Fruit fly (Drosophila melanogaster) whole organism, embryonic: ENCODE data around the gene CG31952.

Experiments used
- CG10321 ChIP-seq: fragments of 200-800 bp; sonication (Bioruptor generic); IDR thresholded peaks from 2 replicates; pipeline ENCODE4 v1.3.6; 2022; ENCODE audit warnings: missing biosample characterization, missing genetic modification characterization
- CG10543 ChIP-seq: fragments of 200-800 bp; sonication (Bioruptor generic); optimal IDR thresholded peaks from 3 replicates; lab custom pipeline; 2017; ENCODE audit warnings: missing biosample characterization, mild to moderate bottlenecking, missing genetic modification characterization, moderate library complexity
- CG10565 ChIP-seq: fragments of 200-800 bp; sonication (Bioruptor generic); optimal IDR thresholded peaks from 3 replicates; lab custom pipeline; 2016; ENCODE audit warnings: missing biosample characterization, mild to moderate bottlenecking, missing genetic modification characterization
- CG11398 ChIP-seq: fragments of 200-800 bp; sonication (Bioruptor generic); optimal IDR thresholded peaks from 2 replicates; lab custom pipeline; 2016; ENCODE audit warnings: missing biosample characterization, missing genetic modification characterization
- CG11696 ChIP-seq: fragments of 200-800 bp; sonication (Bioruptor generic); IDR thresholded peaks from 2 replicates; pipeline ENCODE4 v1.3.6; 2022; ENCODE audit warnings: missing biosample characterization, missing genetic modification characterization
- CG12299 ChIP-seq: fragments of 200-800 bp; sonication (Bioruptor generic); optimal IDR thresholded peaks from 2 replicates; lab custom pipeline; 2018; ENCODE audit warnings: missing biosample characterization, mild to moderate bottlenecking, missing genetic modification characterization
- CG12659 ChIP-seq: fragments of 200-800 bp; sonication (Bioruptor generic); optimal IDR thresholded peaks from 3 replicates; lab custom pipeline; 2017; ENCODE audit warnings: mild to moderate bottlenecking, missing biosample characterization, missing genetic modification reagents, missing genetic modification characterization
- CG13775 ChIP-seq: fragments of 200-800 bp; sonication (Bioruptor generic); optimal IDR thresholded peaks from 3 replicates; lab custom pipeline; 2017; ENCODE audit warnings: missing biosample characterization, mild to moderate bottlenecking, missing genetic modification characterization
- CG14014 ChIP-seq: fragments of 200-800 bp; sonication (Bioruptor generic); IDR thresholded peaks from 2 replicates; pipeline ENCODE4 v1.3.6; 2022; ENCODE audit warnings: missing biosample characterization, missing genetic modification characterization
- CG15011 ChIP-seq: fragments of 200-800 bp; sonication (Bioruptor generic); optimal IDR thresholded peaks from 3 replicates; lab custom pipeline; 2018; ENCODE audit warnings: missing biosample characterization, mild to moderate bottlenecking, missing genetic modification characterization
- CG17802 ChIP-seq: fragments of 200-800 bp; sonication (Bioruptor generic); optimal IDR thresholded peaks from 2 replicates; lab custom pipeline; 2018; ENCODE audit warnings: missing biosample characterization, mild to moderate bottlenecking, missing genetic modification characterization, moderate library complexity
- CG18262 ChIP-seq: fragments of 200-800 bp; optimal IDR thresholded peaks from 3 replicates; lab custom pipeline; 2019; ENCODE audit warnings: missing biosample characterization, mild to moderate bottlenecking, missing genetic modification characterization, moderate library complexity
- CG2129 ChIP-seq: fragments of 200-800 bp; sonication (Bioruptor generic); IDR thresholded peaks from 2 replicates; pipeline ENCODE4 v1.3.6; 2022; ENCODE audit warnings: missing biosample characterization, missing genetic modification characterization; ENCODE audit not compliant: partially characterized antibody
- CG2199 ChIP-seq: fragments of 200-800 bp; sonication (Bioruptor generic); IDR thresholded peaks from 3 replicates; pipeline ENCODE4 v1.3.6; 2022; ENCODE audit warnings: missing biosample characterization, missing genetic modification characterization
- CG32532 ChIP-seq: fragments of 200-800 bp; sonication (Bioruptor generic); IDR thresholded peaks from 2 replicates; pipeline ENCODE4 v1.3.6; 2022; ENCODE audit warnings: missing biosample characterization, missing genetic modification characterization
- CG4617 ChIP-seq: fragments of 200-800 bp; sonication (Bioruptor generic); optimal IDR thresholded peaks from 3 replicates; lab custom pipeline; 2016; ENCODE audit warnings: missing biosample characterization, missing genetic modification characterization, borderline replicate concordance
- CG4854 ChIP-seq: fragments of 200-800 bp; sonication (Bioruptor generic); optimal IDR thresholded peaks from 2 replicates; lab custom pipeline; 2016; ENCODE audit warnings: missing biosample characterization, missing genetic modification characterization, inconsistent platforms
- CG7928 ChIP-seq: fragments of 200-800 bp; sonication (Bioruptor generic); optimal IDR thresholded peaks from 2 replicates; lab custom pipeline; 2017; ENCODE audit warnings: missing biosample characterization, mild to moderate bottlenecking, missing genetic modification characterization
- CG9797 ChIP-seq: fragments of 200-800 bp; sonication (Bioruptor generic); optimal IDR thresholded peaks from 3 replicates; lab custom pipeline; 2018; ENCODE audit warnings: missing biosample characterization, mild to moderate bottlenecking, missing genetic modification characterization
- CG9932 ChIP-seq: fragments of 200-800 bp; sonication (Bioruptor generic); IDR thresholded peaks from 2 replicates; pipeline ENCODE4 v1.3.6; 2022; ENCODE audit warnings: missing biosample characterization, missing genetic modification characterization
- Camta ChIP-seq: fragments of 200-800 bp; sonication (Bioruptor generic); optimal IDR thresholded peaks from 2 replicates; lab custom pipeline; 2016; ENCODE audit warnings: missing biosample characterization, missing genetic modification characterization
- Deaf1 ChIP-seq: fragments of 200-800 bp; optimal IDR thresholded peaks from 3 replicates; lab custom pipeline; 2019; ENCODE audit warnings: missing biosample characterization, mild to moderate bottlenecking, missing genetic modification characterization, moderate library complexity
- Dip2 ChIP-seq: fragments of 200-800 bp; sonication (Bioruptor generic); IDR thresholded peaks from 2 replicates; pipeline ENCODE4 v1.3.6; 2022; ENCODE audit warnings: missing biosample characterization, missing genetic modification characterization
- Dref ChIP-seq: fragments of 200-800 bp; sonication (Bioruptor generic); IDR thresholded peaks from 2 replicates; pipeline ENCODE4 v1.3.6; 2022; ENCODE audit warnings: missing biosample characterization, missing genetic modification characterization
- Drgx ChIP-seq: fragments of 200-800 bp; sonication (Bioruptor generic); IDR thresholded peaks from 2 replicates; pipeline ENCODE4 v1.3.6; 2022; ENCODE audit warnings: missing biosample characterization, missing genetic modification characterization
- ERR ChIP-seq: fragments of 200-800 bp; sonication (Bioruptor generic); optimal IDR thresholded peaks from 2 replicates; lab custom pipeline; 2016; ENCODE audit warnings: missing biosample characterization, missing genetic modification characterization
- Fer3 ChIP-seq: fragments of 200-800 bp; sonication (Bioruptor generic); optimal IDR thresholded peaks from 2 replicates; lab custom pipeline; 2018; ENCODE audit warnings: missing biosample characterization, mild to moderate bottlenecking, missing genetic modification characterization, moderate library complexity
- Hmx ChIP-seq: fragments of 200-800 bp; sonication (Bioruptor generic); optimal IDR thresholded peaks from 2 replicates; lab custom pipeline; 2016; ENCODE audit warnings: missing biosample characterization, missing genetic modification characterization
- Hr3 ChIP-seq: fragments of 200-800 bp; sonication (Bioruptor generic); optimal IDR thresholded peaks from 3 replicates; lab custom pipeline; 2016; ENCODE audit warnings: missing biosample characterization, missing genetic modification characterization
- Lpt ChIP-seq: fragments of >200 bp; optimal IDR thresholded peaks from 2 replicates; lab custom pipeline; 2018; ENCODE audit warnings: missing biosample characterization, missing genetic modification characterization
- Mad ChIP-seq: fragments of 200-800 bp; sonication (Bioruptor generic); optimal IDR thresholded peaks from 2 replicates; lab custom pipeline; 2016; ENCODE audit warnings: missing biosample characterization, missing genetic modification characterization
- Nf-YC ChIP-seq: fragments of 200-800 bp; optimal IDR thresholded peaks from 3 replicates; lab custom pipeline; 2019; ENCODE audit warnings: missing biosample characterization, mild to moderate bottlenecking, missing genetic modification characterization, moderate library complexity
- PHDP ChIP-seq: fragments of 200-800 bp; sonication (Bioruptor generic); optimal IDR thresholded peaks from 3 replicates; lab custom pipeline; 2018; ENCODE audit warnings: missing biosample characterization, mild to moderate bottlenecking, missing genetic modification characterization, moderate library complexity
- Tbp ChIP-seq: fragments of >200 bp; optimal IDR thresholded peaks from 2 replicates; lab custom pipeline; 2018; ENCODE audit warnings: missing biosample characterization, missing genetic modification characterization
- al ChIP-seq: fragments of 200-800 bp; sonication (Bioruptor generic); IDR thresholded peaks from 2 replicates; pipeline ENCODE4 v1.3.6; 2022; ENCODE audit warnings: missing biosample characterization, missing genetic modification characterization
- bowl ChIP-seq: fragments of 200-800 bp; sonication (Bioruptor generic); IDR thresholded peaks from 2 replicates; pipeline ENCODE4 v1.3.6; 2022; ENCODE audit warnings: missing biosample characterization, missing genetic modification characterization
- bsh ChIP-seq, 2 experiments: fragments of 200-800 bp; sonication (Bioruptor generic); optimal IDR thresholded peaks; 2 replicates each; lab custom pipeline; 2017 to 2018; ENCODE audit warnings: mild to moderate bottlenecking in 2 of 2, missing biosample characterization in 2 of 2, missing genetic modification characterization in 2 of 2, moderate library complexity in 1 of 2
- btn ChIP-seq: fragments of 200-800 bp; sonication (Bioruptor generic); optimal IDR thresholded peaks from 2 replicates; lab custom pipeline; 2016; ENCODE audit warnings: missing biosample characterization, missing genetic modification characterization
- ems ChIP-seq: fragments of 200-800 bp; sonication (Bioruptor generic); optimal IDR thresholded peaks from 3 replicates; lab custom pipeline; 2016; ENCODE audit warnings: missing biosample characterization, missing genetic modification characterization
- fd96Cb ChIP-seq: fragments of 200-800 bp; sonication (Bioruptor generic); optimal IDR thresholded peaks from 2 replicates; lab custom pipeline; 2018; ENCODE audit warnings: missing biosample characterization, mild to moderate bottlenecking, missing genetic modification characterization, moderate library complexity
- her ChIP-seq: fragments of 200-800 bp; sonication (Bioruptor generic); optimal IDR thresholded peaks from 2 replicates; lab custom pipeline; 2016; ENCODE audit warnings: missing biosample characterization, missing genetic modification characterization
- hkb ChIP-seq, 2 experiments: fragments of 200-800 bp in 1 of 2; fragments of >200 bp in 1 of 2; sonication (Bioruptor generic) in 1 of 2; IDR thresholded peaks in 1 of 2; optimal IDR thresholded peaks in 1 of 2; 2 replicates each; pipeline versions ENCODE4 v1.3.6 to Lab custom; 2017 to 2022; ENCODE audit warnings: missing biosample characterization in 1 of 2, missing genetic modification characterization in 1 of 2
- kni ChIP-seq: fragments of 200-800 bp; sonication (Bioruptor generic); optimal IDR thresholded peaks from 3 replicates; lab custom pipeline; 2017; ENCODE audit warnings: mild to moderate bottlenecking, missing biosample characterization, missing genetic modification reagents, missing genetic modification characterization
- lilli ChIP-seq: fragments of 200-800 bp; sonication (Bioruptor generic); optimal IDR thresholded peaks from 3 replicates; lab custom pipeline; 2016; ENCODE audit warnings: missing biosample characterization, missing genetic modification characterization
- odd ChIP-seq: fragments of 200-800 bp; sonication (Bioruptor generic); optimal IDR thresholded peaks from 2 replicates; lab custom pipeline; 2017; ENCODE audit warnings: missing biosample characterization, mild to moderate bottlenecking, missing genetic modification characterization
- peb ChIP-seq: fragments of 200-800 bp; sonication (Bioruptor generic); IDR thresholded peaks from 2 replicates; pipeline ENCODE4 v1.3.6; 2022; ENCODE audit warnings: missing biosample characterization, missing genetic modification characterization
- sd ChIP-seq: fragments of 200-800 bp; sonication (Bioruptor generic); optimal IDR thresholded peaks from 3 replicates; lab custom pipeline; 2018; ENCODE audit warnings: missing biosample characterization, mild to moderate bottlenecking, missing genetic modification characterization, moderate library complexity
- sima ChIP-seq: fragments of 200-800 bp; sonication (Bioruptor generic); optimal IDR thresholded peaks from 2 replicates; lab custom pipeline; 2016; ENCODE audit warnings: missing biosample characterization, missing genetic modification characterization
- slp2 ChIP-seq: fragments of 200-800 bp; sonication (Bioruptor generic); optimal IDR thresholded peaks from 2 replicates; lab custom pipeline; 2016; ENCODE audit warnings: missing biosample characterization, missing genetic modification characterization
- stwl ChIP-seq: fragments of 200-800 bp; sonication (Bioruptor generic); optimal IDR thresholded peaks from 3 replicates; lab custom pipeline; 2018; ENCODE audit warnings: missing biosample characterization, mild to moderate bottlenecking, missing genetic modification characterization, moderate library complexity
- tap ChIP-seq: fragments of 200-800 bp; optimal IDR thresholded peaks from 3 replicates; lab custom pipeline; 2019; ENCODE audit warnings: missing biosample characterization, mild to moderate bottlenecking, missing genetic modification characterization, moderate library complexity
- wek ChIP-seq: fragments of 200-800 bp; sonication (Bioruptor generic); optimal IDR thresholded peaks from 3 replicates; lab custom pipeline; 2018; ENCODE audit warnings: missing biosample characterization, mild to moderate bottlenecking, missing genetic modification characterization, moderate library complexity

CG31952 gene

dm6 chr2L:3457007-3457406, 40.5 kb downstream of the CG31952 start, which contains the start of the genes Cog3 and Sec5 (continued):
- TF ChIP-seq CG17802 (tag; lab: Kevin White, UChicago) (peak; percentile 24), Mad (peak; percentile 80), bowl (no peak), PHDP (tag; lab: Kevin White, UChicago) (no peak), CG15011 (no peak), CG32532 (GFP tag; lab: Robert Waterston, UW) (peak; percentile 77), Lpt (no peak), Tbp (GFP tag; lab: Kevin White, UChicago) (peak; percentile 81), CG14014 (peak; percentile 47; the same call in 1 of the 2 replicates), Dip2 (GFP tag; lab: Robert Waterston, UW) (no peak), Nf-YC (tag; lab: Kevin White, UChicago) (peak; percentile 75), CG2199 (GFP tag; lab: Robert Waterston, UW) (no peak), Fer3 (tag; lab: Kevin White, UChicago) (peak; percentile 74), fd96Cb (tag; lab: Kevin White, UChicago) (peak; percentile 23), stwl (tag; lab: Kevin White, UChicago) (peak; percentile 19), sd (no peak), wek (GFP tag; lab: Kevin White, UChicago) (no peak), sima (GFP tag; lab: Kevin White, UChicago) (no peak), CG9797 (GFP tag; lab: Kevin White, UChicago) (peak; percentile 41), hkb (optimal IDR thresholded peaks at IDR 0.05; lab: Kevin White, UChicago) (peak; percentile 72), hkb (GFP tag; IDR thresholded peaks at IDR 0.05; lab: Robert Waterston, UW) (no peak), btn (no peak), CG13775 (GFP tag; lab: Kevin White, UChicago) (peak; percentile 67), CG10565 (no peak), Dref (GFP tag; lab: Robert Waterston, UW) (no peak), Drgx (GFP tag; lab: Robert Waterston, UW) (no peak), CG10543 (GFP tag; lab: Kevin White, UChicago) (peak; percentile 80), her (GFP tag; lab: Kevin White, UChicago) (no peak), Camta (peak; percentile 30), CG11696 (GFP tag; lab: Robert Waterston, UW) (no peak), ems (GFP tag; lab: Kevin White, UChicago) (peak; percentile 57), lilli (GFP tag; lab: Kevin White, UChicago) (peak; percentile 52), slp2 (GFP tag; lab: Kevin White, UChicago) (peak; percentile 6), CG10321 (GFP tag; lab: Robert Waterston, UW) (no peak), Deaf1 (tag; lab: Kevin White, UChicago) (no peak), CG12659 (GFP tag; lab: Kevin White, UChicago) (peak; percentile 65), CG4854 (GFP tag; lab: Kevin White, UChicago) (no peak), CG2129 (GFP tag; lab: Robert Waterston, UW) (no peak), CG9932 (peak; percentile 77), CG18262 (tag; lab: Kevin White, UChicago) (no peak), CG4617 (GFP tag; lab: Kevin White, UChicago) (peak; percentile 74), ERR (no peak), tap (tag; lab: Kevin White, UChicago) (no peak), Hr3 (GFP tag; lab: Kevin White, UChicago) (peak; percentile 69), kni (no peak), bsh (GFP tag; optimal IDR thresholded peaks at IDR 0.05; lab: Kevin White, UChicago) (no peak), peb (no peak), al (GFP tag; lab: Robert Waterston, UW) (peak; percentile 73), odd (no peak), CG7928 (GFP tag; lab: Kevin White, UChicago) (no peak), Hmx (no peak), CG11398 (GFP tag; lab: Kevin White, UChicago) (no peak), CG12299 (tag; lab: Kevin White, UChicago) (no peak)
